Fruit fly (Drosophila melanogaster): ENCODE results near the gene CG18641.

The CG18641 gene

dm6 chr2L:2373818-2374746, 41.0 kb downstream of the CG18641 start, which contains the start of the genes CG3609 and CG15390 (continued):
- 0 out of 2 replicates have a peak, but pooled peaks have one; percentile 5 for TF ChIP-seq CkIIα-i1 (GFP tag; IDR thresholded peaks at IDR 0.05)
- TF ChIP-seq Gug (GFP tag; IDR thresholded peaks at IDR 0.05): peak; percentile 92
- peak; percentile 64 for TF ChIP-seq CG13296 (GFP tag; optimal IDR thresholded peaks at IDR 0.05)
- TF ChIP-seq mld (GFP tag; IDR thresholded peaks at IDR 0.05; ENCODE audit: partially characterized antibody): no peak
- peak; percentile 4 for TF ChIP-seq Sin3A (optimal IDR thresholded peaks at IDR 0.05)
- peak; percentile 92 for TF ChIP-seq CG13894 (tag; optimal IDR thresholded peaks at IDR 0.05)
- peak; percentile 72 for TF ChIP-seq CG7987 (GFP tag; optimal IDR thresholded peaks at IDR 0.05)
- peak; percentile 82; the same call in 2 of the 3 replicates for TF ChIP-seq Mrtf (GFP tag; IDR thresholded peaks at IDR 0.05)
- TF ChIP-seq kni (GFP tag; optimal IDR thresholded peaks at IDR 0.05): peak; percentile 41
- peak; percentile 62 for TF ChIP-seq CG32767 (GFP tag; IDR thresholded peaks at IDR 0.05)
- TF ChIP-seq fd64A (GFP tag; optimal IDR thresholded peaks at IDR 0.05): no peak
- TF ChIP-seq CG14050 (GFP tag; IDR thresholded peaks at IDR 0.05): peak; percentile 62
- peak; percentile 75 for TF ChIP-seq CG12659 (GFP tag; optimal IDR thresholded peaks at IDR 0.05)
- peak; percentile 89 for TF ChIP-seq sob (GFP tag; IDR thresholded peaks at IDR 0.05)
- TF ChIP-seq CrebB (tag; optimal IDR thresholded peaks at IDR 0.05): peak; percentile 87
- peak; percentile 85 for TF ChIP-seq CG8944 (GFP tag; optimal IDR thresholded peaks at IDR 0.05)
- TF ChIP-seq CG13123 (GFP tag; optimal IDR thresholded peaks at IDR 0.05): peak; percentile 59
- TF ChIP-seq peb (GFP tag; IDR thresholded peaks at IDR 0.05): 0 out of 2 replicates have a peak, but pooled peaks have one; percentile 14
- TF ChIP-seq CG4404 (GFP tag; IDR thresholded peaks at IDR 0.05): peak; percentile 51
- peak; percentile 41 for TF ChIP-seq pfk (GFP tag; optimal IDR thresholded peaks at IDR 0.05)
- peak; percentile 92 for TF ChIP-seq zfh1 (GFP tag; IDR thresholded peaks at IDR 0.05)
- peak; percentile 56 for TF ChIP-seq CG4424 (GFP tag; optimal IDR thresholded peaks at IDR 0.05)
- TF ChIP-seq CG12236 (GFP tag; optimal IDR thresholded peaks at IDR 0.05): peak; percentile 62
- TF ChIP-seq CHES-1-like (GFP tag; optimal IDR thresholded peaks at IDR 0.05): peak; percentile 94
- peak; percentile 51; the same call in 1 of the 2 replicates for TF ChIP-seq sim (GFP tag; IDR thresholded peaks at IDR 0.05)
- TF ChIP-seq MTF-1 (GFP tag; optimal IDR thresholded peaks at IDR 0.05; ENCODE audit: borderline replicate concordance): peak; percentile 69
- peak; percentile 55; the same call in 1 of the 2 replicates for TF ChIP-seq CG1024 (GFP tag; IDR thresholded peaks at IDR 0.05)
- TF ChIP-seq Dip3 (GFP tag; optimal IDR thresholded peaks at IDR 0.05): peak; percentile 81
- peak; percentile 83 for TF ChIP-seq caup (GFP tag; optimal IDR thresholded peaks at IDR 0.05; ENCODE audit: severe bottlenecking)
- peak; percentile 77 for TF ChIP-seq CG32772 (GFP tag; IDR thresholded peaks at IDR 0.05)
- TF ChIP-seq pita (GFP tag; optimal IDR thresholded peaks at IDR 0.05): no peak
- TF ChIP-seq Dll (GFP tag; IDR thresholded peaks at IDR 0.05; ENCODE audit: partially characterized antibody): no peak; the same call in 3 of the 4 replicates
- TF ChIP-seq CG2120 (GFP tag; optimal IDR thresholded peaks at IDR 0.05): peak; percentile 96
- peak; percentile 53 for TF ChIP-seq D19A (tag; optimal IDR thresholded peaks at IDR 0.05)
- TF ChIP-seq cas (GFP tag; IDR thresholded peaks at IDR 0.05): peak; percentile 47; the same call in 1 of the 2 replicates
- TF ChIP-seq CG7357 (GFP tag; IDR thresholded peaks at IDR 0.05): peak; percentile 33; the same call in 1 of the 3 replicates
- TF ChIP-seq Fer3 (tag; optimal IDR thresholded peaks at IDR 0.05): peak; percentile 72
- TF ChIP-seq dan (GFP tag; IDR thresholded peaks at IDR 0.05): no peak
- peak; percentile 96 for TF ChIP-seq CG13624 (GFP tag; optimal IDR thresholded peaks at IDR 0.05)
- TF ChIP-seq CG6272 (GFP tag; IDR thresholded peaks at IDR 0.05): peak; percentile 84
- TF ChIP-seq scrt (GFP tag; optimal IDR thresholded peaks at IDR 0.05): peak; percentile 58
- TF ChIP-seq gro (GFP tag; optimal IDR thresholded peaks at IDR 0.05): peak; percentile 97
- TF ChIP-seq CG2678 (tag; optimal IDR thresholded peaks at IDR 0.05): peak; percentile 66
- TF ChIP-seq MBD-R2 (GFP tag; IDR thresholded peaks at IDR 0.05): peak; percentile 97
- peak; percentile 67 for TF ChIP-seq Hand (GFP tag; optimal IDR thresholded peaks at IDR 0.05)
- peak; percentile 14 for TF ChIP-seq CG30431 (GFP tag; optimal IDR thresholded peaks at IDR 0.05)
- TF ChIP-seq oc (tag; optimal IDR thresholded peaks at IDR 0.05): peak; percentile 58
- peak; percentile 86 for TF ChIP-seq CG12155 (GFP tag; optimal IDR thresholded peaks at IDR 0.05)

Measured in whole organism, embryonic.